Worm (Caenorhabditis elegans): ENCODE results near the gene unc-47.

DNA sequence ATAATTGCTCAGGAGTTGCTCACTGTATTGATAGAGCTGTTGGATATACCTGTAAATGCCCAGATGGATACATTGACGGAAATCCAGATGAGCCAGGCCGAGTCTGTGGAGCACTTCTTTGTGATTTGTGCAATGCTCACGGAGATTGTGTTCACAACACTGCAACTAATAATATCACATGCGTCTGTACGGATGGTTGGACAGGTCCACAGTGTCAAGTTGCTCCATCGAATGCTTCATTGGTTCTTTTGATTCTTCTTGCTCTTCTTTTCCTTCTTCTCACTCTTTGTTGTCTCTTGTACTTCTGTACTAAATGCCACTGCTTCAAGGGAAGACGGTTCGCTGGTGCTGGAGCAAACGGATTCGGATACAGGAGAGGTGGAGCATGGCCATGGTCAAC is 4.2 kb downstream of the unc-47 start:
- TF ChIP-seq aptf-2 (GFP tag; conservative IDR thresholded peaks at IDR 0.05): no peak
- no peak for TF ChIP-seq C17E4.6 (GFP tag; IDR thresholded peaks at IDR 0.05)
- TF ChIP-seq lsl-1 (GFP tag; optimal IDR thresholded peaks at IDR 0.05): no peak
- TF ChIP-seq F49E8.2 (tag; optimal IDR thresholded peaks at IDR 0.05; ENCODE audit: insufficient read depth): no peak
- TF ChIP-seq madf-3 (GFP tag; IDR thresholded peaks at IDR 0.05): no peak
